Fruit fly (Drosophila melanogaster): ENCODE results near the gene CG31675.
A peak's percentile ranks its signal among the peaks of the same experiment; 100 is the strongest.

The CG31675 gene

dm6 chr2L:20827045-20827444 lies 40.5 kb upstream of the CG31675 start:
- TF ChIP-seq dsf (GFP tag; optimal IDR thresholded peaks at IDR 0.05; ENCODE audit: borderline replicate concordance) (no peak), HLH106 (tag; optimal IDR thresholded peaks at IDR 0.05) (no peak), CG32264 (GFP tag; optimal IDR thresholded peaks at IDR 0.05) (no peak), lola (GFP tag; optimal IDR thresholded peaks at IDR 0.05) (no peak), brk (GFP tag; optimal IDR thresholded peaks at IDR 0.05) (no peak), Sp1 (GFP tag; optimal IDR thresholded peaks at IDR 0.05) (no peak), jim (GFP tag; optimal IDR thresholded peaks at IDR 0.05) (no peak), N (GFP tag; optimal IDR thresholded peaks at IDR 0.05) (no peak)

dm6 chr2L:20828701-20829100 lies 38.9 kb upstream of the CG31675 start:
- TF ChIP-seq Dfd (GFP tag; optimal IDR thresholded peaks at IDR 0.05) (no peak), pan (optimal IDR thresholded peaks at IDR 0.05) (no peak), HLH106 (tag; optimal IDR thresholded peaks at IDR 0.05) (no peak), CrebA (GFP tag; optimal IDR thresholded peaks at IDR 0.05; ENCODE audit: borderline replicate concordance) (no peak), Rel (GFP tag; optimal IDR thresholded peaks at IDR 0.05) (no peak), Rel (tag; optimal IDR thresholded peaks at IDR 0.05) (no peak), psq (GFP tag; optimal IDR thresholded peaks at IDR 0.05) (no peak), ey (GFP tag; optimal IDR thresholded peaks at IDR 0.05) (no peak), br (GFP tag; optimal IDR thresholded peaks at IDR 0.05) (no peak), h (GFP tag; optimal IDR thresholded peaks at IDR 0.05) (no peak), Hnf4 (GFP tag; optimal IDR thresholded peaks at IDR 0.05) (no peak), Hr83 (GFP tag; optimal IDR thresholded peaks at IDR 0.05; ENCODE audit: poor library complexity, severe bottlenecking) (no peak), dsf (GFP tag; optimal IDR thresholded peaks at IDR 0.05; ENCODE audit: borderline replicate concordance) (no peak), Sp1 (GFP tag; optimal IDR thresholded peaks at IDR 0.05) (no peak), Hr78 (GFP tag; optimal IDR thresholded peaks at IDR 0.05) (no peak), sv (GFP tag; optimal IDR thresholded peaks at IDR 0.05) (no peak)

- TF ChIP-seq rgr (GFP tag; optimal IDR thresholded peaks at IDR 0.05) (no peak), Dif (GFP tag; optimal IDR thresholded peaks at IDR 0.05; ENCODE audit: partially characterized antibody) (peak; percentile 1)
Measured at dm6 chr2L:20829309-20829708, 38.2 kb upstream of the CG31675 start, which contains the start of gene CG31673. Gene CG31673 (plus strand): TSS chr2L:20829609.

- TF ChIP-seq Rel (GFP tag; optimal IDR thresholded peaks at IDR 0.05) (no peak), Rel (tag; optimal IDR thresholded peaks at IDR 0.05) (peak; percentile 94), foxo (GFP tag; optimal IDR thresholded peaks at IDR 0.05) (peak in 1 of 2 experiments; percentile 49), Hr83 (GFP tag; optimal IDR thresholded peaks at IDR 0.05; ENCODE audit: poor library complexity, severe bottlenecking) (peak; percentile 38), OdsH (GFP tag; optimal IDR thresholded peaks at IDR 0.05) (peak; percentile 52), brk (GFP tag; optimal IDR thresholded peaks at IDR 0.05) (peak; percentile 55), ey (GFP tag; optimal IDR thresholded peaks at IDR 0.05) (peak; percentile 0), rgr (GFP tag; optimal IDR thresholded peaks at IDR 0.05) (peak; percentile 25), Jra (GFP tag; optimal IDR thresholded peaks at IDR 0.05) (no peak), sv (GFP tag; optimal IDR thresholded peaks at IDR 0.05) (no peak), Abd-B (GFP tag; optimal IDR thresholded peaks at IDR 0.05) (no peak), HLH106 (tag; optimal IDR thresholded peaks at IDR 0.05) (peak; percentile 39), Hnf4 (GFP tag; optimal IDR thresholded peaks at IDR 0.05) (peak; percentile 22), jim (GFP tag; optimal IDR thresholded peaks at IDR 0.05) (no peak), psq (GFP tag; optimal IDR thresholded peaks at IDR 0.05) (no peak), Dfd (GFP tag; optimal IDR thresholded peaks at IDR 0.05) (no peak), Myc (optimal IDR thresholded peaks at IDR 0.05) (no peak), woc (GFP tag; optimal IDR thresholded peaks at IDR 0.05) (no peak), GATAd (GFP tag; optimal IDR thresholded peaks at IDR 0.05) (no peak), Dif (GFP tag; optimal IDR thresholded peaks at IDR 0.05; ENCODE audit: partially characterized antibody) (peak; percentile 0), sage (GFP tag; optimal IDR thresholded peaks at IDR 0.05) (peak; percentile 56), br (GFP tag; optimal IDR thresholded peaks at IDR 0.05) (peak; percentile 35), h (GFP tag; optimal IDR thresholded peaks at IDR 0.05) (peak; percentile 70), fru (GFP tag; optimal IDR thresholded peaks at IDR 0.05) (peak; percentile 27)
Measured at dm6 chr2L:20829755-20830396, 37.7 kb upstream of the CG31675 start.

- TF ChIP-seq lola (GFP tag; optimal IDR thresholded peaks at IDR 0.05) = no peak
- TF ChIP-seq dl (GFP tag; optimal IDR thresholded peaks at IDR 0.05; ENCODE audit: insufficient read depth in 1 of 2, partially characterized antibody in 2 of 2) = peak in 1 of 2 experiments; percentile 20
- TF ChIP-seq brk (GFP tag; optimal IDR thresholded peaks at IDR 0.05) = peak; percentile 53
- TF ChIP-seq Dif (GFP tag; optimal IDR thresholded peaks at IDR 0.05; ENCODE audit: partially characterized antibody) = peak; percentile 50
- no peak for TF ChIP-seq woc (GFP tag; optimal IDR thresholded peaks at IDR 0.05)
- no peak for TF ChIP-seq dsf (GFP tag; optimal IDR thresholded peaks at IDR 0.05; ENCODE audit: borderline replicate concordance)
- TF ChIP-seq h (GFP tag; optimal IDR thresholded peaks at IDR 0.05) = peak; percentile 59
- TF ChIP-seq Rel (GFP tag; optimal IDR thresholded peaks at IDR 0.05) = no peak
- peak; percentile 14 for TF ChIP-seq Rel (tag; optimal IDR thresholded peaks at IDR 0.05)
Measured at dm6 chr2L:20831060-20831459, 36.5 kb upstream of the CG31675 start, which contains the start of gene CG31674. Gene CG31674 (plus strand): TSS chr2L:20831262.
